Fruit fly (Drosophila melanogaster): Measurements from ENCODE around the gene br.

- TF ChIP-seq sv (GFP tag; optimal IDR thresholded peaks at IDR 0.05) (no peak), jim (GFP tag; optimal IDR thresholded peaks at IDR 0.05) (no peak)
These were observed 19.0 kb downstream of the br start for dm6 chrX:1593901-1594300.
